Fruit fly (Drosophila melanogaster) whole organism, prepupa: ENCODE measurements around the gene Ntf-2.

Experiments used
- Blimp-1 ChIP-seq: fragments of 200-800 bp; sonication (Bioruptor generic); optimal IDR thresholded peaks from 3 replicates; lab custom pipeline; 2017; ENCODE audit warnings: missing biosample characterization, missing genetic modification characterization, mild to moderate bottlenecking, moderate library complexity, missing genetic modification reagents
- CG11762 ChIP-seq: fragments of 200-800 bp; sonication (Bioruptor generic); optimal IDR thresholded peaks from 3 replicates; lab custom pipeline; 2016; ENCODE audit warnings: missing biosample characterization, missing genetic modification characterization; ENCODE audit not compliant: insufficient read depth
- CG3032 ChIP-seq: fragments of 200-800 bp; optimal IDR thresholded peaks from 2 replicates; lab custom pipeline; 2019; ENCODE audit warnings: missing biosample characterization, mild to moderate bottlenecking, missing genetic modification characterization, moderate library complexity
- CG6854 ChIP-seq: fragments of 200-800 bp; sonication (Bioruptor generic); optimal IDR thresholded peaks from 2 replicates; lab custom pipeline; 2017; ENCODE audit warnings: missing biosample characterization, mild to moderate bottlenecking, missing genetic modification characterization
- Hr39 ChIP-seq: fragments of 200-800 bp; sonication (Bioruptor generic); optimal IDR thresholded peaks from 2 replicates; lab custom pipeline; 2016; ENCODE audit warnings: missing biosample characterization, missing genetic modification characterization
- Met ChIP-seq: fragments of 200-800 bp; sonication (Bioruptor generic); optimal IDR thresholded peaks from 3 replicates; lab custom pipeline; 2016; ENCODE audit warnings: missing biosample characterization, missing genetic modification characterization
- OdsH ChIP-seq: fragments of 200-800 bp; sonication (Bioruptor generic); optimal IDR thresholded peaks from 3 replicates; lab custom pipeline; 2016; ENCODE audit warnings: missing biosample characterization, missing genetic modification characterization
- achi ChIP-seq: fragments of 200-800 bp; sonication (Bioruptor generic); optimal IDR thresholded peaks from 3 replicates; lab custom pipeline; 2016; ENCODE audit warnings: missing biosample characterization, missing genetic modification characterization
- net ChIP-seq: fragments of 200-800 bp; sonication (Bioruptor generic); optimal IDR thresholded peaks from 3 replicates; lab custom pipeline; 2016; ENCODE audit warnings: missing biosample characterization, missing genetic modification characterization
- topi ChIP-seq: fragments of 200-800 bp; sonication (Bioruptor generic); optimal IDR thresholded peaks from 3 replicates; lab custom pipeline; 2016; ENCODE audit warnings: missing biosample characterization, missing genetic modification characterization

- TF ChIP-seq CG11762 (GFP tag; lab: Kevin White, UChicago) (no peak), OdsH (GFP tag; lab: Kevin White, UChicago) (no peak), achi (GFP tag; lab: Kevin White, UChicago) (no peak), Met (GFP tag; lab: Kevin White, UChicago) (no peak), CG6854 (GFP tag; lab: Kevin White, UChicago) (no peak), CG3032 (tag; lab: Kevin White, UChicago) (no peak), net (GFP tag; lab: Kevin White, UChicago) (no peak), Hr39 (GFP tag; lab: Kevin White, UChicago) (no peak), topi (no peak), Blimp-1 (no peak)
These were observed 48.0 kb downstream of the Ntf-2 start for dm6 chrX:21083246-21083645.
